Fruit fly (Drosophila melanogaster) whole organism, wandering third instar larva: ENCODE data around the gene CG43092.

ENCODE experiments used
- Abd-B ChIP-seq: fragments of >200 bp; optimal IDR thresholded peaks from 2 replicates; lab custom pipeline; 2017; ENCODE audit warnings: missing biosample characterization, missing genetic modification characterization
- CG32264 ChIP-seq: fragments of 200-800 bp; sonication (Bioruptor generic); optimal IDR thresholded peaks from 2 replicates; lab custom pipeline; 2016; ENCODE audit warnings: missing biosample characterization, missing genetic modification characterization
- CG9705 ChIP-seq: fragments of 200-800 bp; sonication (Bioruptor generic); optimal IDR thresholded peaks from 2 replicates; lab custom pipeline; 2018; ENCODE audit warnings: missing biosample characterization, mild to moderate bottlenecking, missing genetic modification characterization
- Dfd ChIP-seq: fragments of >200 bp; optimal IDR thresholded peaks from 2 replicates; lab custom pipeline; 2017; ENCODE audit warnings: missing biosample characterization, missing genetic modification characterization
- GATAd ChIP-seq: sonication (Bioruptor generic); optimal IDR thresholded peaks from 2 replicates; lab custom pipeline; 2016; ENCODE audit warnings: missing biosample characterization, missing genetic modification characterization
- HLH106 ChIP-seq: fragments of 200-800 bp; optimal IDR thresholded peaks from 3 replicates; lab custom pipeline; 2019; ENCODE audit warnings: missing biosample characterization, mild to moderate bottlenecking, missing genetic modification characterization, moderate library complexity
- Hnf4 ChIP-seq: fragments of 200-800 bp; sonication (Bioruptor generic); optimal IDR thresholded peaks from 2 replicates; lab custom pipeline; 2016; ENCODE audit warnings: missing biosample characterization, mild to moderate bottlenecking, missing genetic modification characterization
- Hr78 ChIP-seq: fragments of >200 bp; optimal IDR thresholded peaks from 2 replicates; lab custom pipeline; 2017; ENCODE audit warnings: missing biosample characterization, missing genetic modification characterization
- Hr83 ChIP-seq: fragments of 200-300 bp; sonication (Bioruptor generic); optimal IDR thresholded peaks from 2 replicates; lab custom pipeline; 2016; ENCODE audit warnings: missing biosample characterization, mild to moderate bottlenecking, missing genetic modification characterization, moderate library complexity; ENCODE audit not compliant: poor library complexity, severe bottlenecking
- Jra ChIP-seq: sonication (Bioruptor generic); optimal IDR thresholded peaks from 2 replicates; lab custom pipeline; 2016; ENCODE audit warnings: missing biosample characterization, missing genetic modification characterization
- Mio ChIP-seq: sonication (Bioruptor generic); optimal IDR thresholded peaks from 2 replicates; lab custom pipeline; 2016; ENCODE audit warnings: missing biosample characterization, missing genetic modification characterization
- Myc ChIP-seq: fragments of >200 bp; optimal IDR thresholded peaks from 2 replicates; lab custom pipeline; 2017
- N ChIP-seq: fragments of >200 bp; optimal IDR thresholded peaks from 2 replicates; lab custom pipeline; 2018; ENCODE audit warnings: missing biosample characterization, missing external identifiers, missing genetic modification characterization
- OdsH ChIP-seq: fragments of 200-800 bp; sonication (Bioruptor generic); optimal IDR thresholded peaks from 2 replicates; lab custom pipeline; 2016; ENCODE audit warnings: missing biosample characterization, mild to moderate bottlenecking, missing genetic modification characterization
- Rel ChIP-seq, 2 experiments: fragments of 200-800 bp; sonication (Bioruptor generic) in 1 of 2; optimal IDR thresholded peaks; 2 replicates in 1 of 2; 3 replicates in 1 of 2; lab custom pipeline; 2016 to 2019; ENCODE audit warnings: mild to moderate bottlenecking in 2 of 2, missing biosample characterization in 2 of 2, missing genetic modification characterization in 2 of 2, moderate library complexity in 1 of 2
- Vsx2 ChIP-seq: fragments of 200-300, 225-300 bp; sonication (Bioruptor generic); optimal IDR thresholded peaks from 2 replicates; lab custom pipeline; 2018; ENCODE audit warnings: missing biosample characterization, missing genetic modification characterization; ENCODE audit not compliant: partially characterized antibody
- br ChIP-seq: fragments of 200-800 bp; sonication (Bioruptor generic); optimal IDR thresholded peaks from 2 replicates; lab custom pipeline; 2016; ENCODE audit warnings: missing biosample characterization, missing genetic modification characterization
- dl ChIP-seq, 2 experiments: fragments of 175-275, 200-275 bp in 1 of 2; fragments of 200-275 bp in 1 of 2; sonication (Bioruptor generic); optimal IDR thresholded peaks; lab custom pipeline; 2018; ENCODE audit warnings: mild to moderate bottlenecking in 2 of 2, missing biosample characterization in 2 of 2, missing genetic modification characterization in 2 of 2, moderate library complexity in 2 of 2; ENCODE audit not compliant: partially characterized antibody in 2 of 2, insufficient read depth in 1 of 2
- dsf ChIP-seq: sonication (Bioruptor generic); optimal IDR thresholded peaks from 2 replicates; lab custom pipeline; 2016; ENCODE audit warnings: missing biosample characterization, missing genetic modification characterization, borderline replicate concordance
- foxo ChIP-seq, 2 experiments: fragments of 200-800 bp; sonication (Bioruptor generic); optimal IDR thresholded peaks; 2 replicates in 1 of 2; 3 replicates in 1 of 2; lab custom pipeline; 2016 to 2017; ENCODE audit warnings: missing biosample characterization in 2 of 2, missing genetic modification characterization in 2 of 2
- fru ChIP-seq: fragments of 200-800 bp; sonication (Bioruptor generic); optimal IDR thresholded peaks from 3 replicates; lab custom pipeline; 2016; ENCODE audit warnings: missing biosample characterization, mild to moderate bottlenecking, missing genetic modification characterization
- h ChIP-seq: fragments of 200-800 bp; sonication (Bioruptor generic); optimal IDR thresholded peaks from 3 replicates; lab custom pipeline; 2016; ENCODE audit warnings: missing biosample characterization, mild to moderate bottlenecking, missing genetic modification characterization
- pan ChIP-seq: fragments of >200 bp; optimal IDR thresholded peaks from 2 replicates; lab custom pipeline; 2017
- psq ChIP-seq: fragments of 200-800 bp; sonication (Bioruptor generic); optimal IDR thresholded peaks from 3 replicates; lab custom pipeline; 2017; ENCODE audit warnings: missing biosample characterization, mild to moderate bottlenecking, missing genetic modification characterization, moderate library complexity
- rgr ChIP-seq: fragments of 200-800 bp; sonication (Bioruptor generic); optimal IDR thresholded peaks from 3 replicates; lab custom pipeline; 2016; ENCODE audit warnings: missing biosample characterization, mild to moderate bottlenecking, missing genetic modification characterization
- sage ChIP-seq: fragments of 200-800 bp; sonication (Bioruptor generic); optimal IDR thresholded peaks from 2 replicates; lab custom pipeline; 2016; ENCODE audit warnings: missing biosample characterization, mild to moderate bottlenecking, missing genetic modification characterization
- sv ChIP-seq: fragments of 200-800 bp; sonication (Bioruptor generic); optimal IDR thresholded peaks from 3 replicates; lab custom pipeline; 2016; ENCODE audit warnings: missing biosample characterization, missing genetic modification characterization
- tai ChIP-seq: sonication (Bioruptor generic); optimal IDR thresholded peaks from 2 replicates; lab custom pipeline; 2016; ENCODE audit warnings: missing biosample characterization, missing genetic modification characterization
- usp ChIP-seq: fragments of >200 bp; optimal IDR thresholded peaks from 2 replicates; lab custom pipeline; 2017; ENCODE audit warnings: missing biosample characterization, missing genetic modification characterization
- woc ChIP-seq: sonication (Bioruptor generic); optimal IDR thresholded peaks from 2 replicates; lab custom pipeline; 2016; ENCODE audit warnings: missing biosample characterization, mild to moderate bottlenecking, missing genetic modification characterization

Gene CG43092

DNA sequence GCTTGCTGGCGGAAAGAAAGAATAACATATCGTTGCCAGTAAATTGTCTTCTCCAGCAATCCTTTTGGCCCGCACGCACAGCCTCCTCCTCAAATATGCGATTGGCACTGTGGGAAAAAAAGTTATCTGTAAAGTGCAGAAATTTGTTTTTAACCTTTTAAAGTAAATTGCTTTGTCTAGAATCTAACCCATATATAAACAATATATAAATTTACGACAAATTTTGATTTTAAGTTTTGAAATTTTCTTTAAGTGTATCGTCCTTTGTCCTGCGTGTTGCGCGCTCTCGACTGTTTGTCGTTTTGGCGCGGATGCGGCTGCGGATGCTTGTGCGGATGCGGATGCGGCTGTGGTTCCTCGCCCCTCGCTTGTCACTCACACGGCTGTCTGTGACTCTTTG is 37.7 kb upstream of the CG43092 start:
- no peak for TF ChIP-seq Myc
- TF ChIP-seq CG9705 (GFP tag; lab: Kevin White, UChicago): no peak
- TF ChIP-seq br (GFP tag; lab: Kevin White, UChicago): no peak
- TF ChIP-seq Mio: no peak
- no peak for TF ChIP-seq woc (GFP tag; lab: Kevin White, UChicago)
- TF ChIP-seq sage (GFP tag; lab: Kevin White, UChicago): no peak
- TF ChIP-seq Jra (GFP tag; lab: Kevin White, UChicago): no peak
- TF ChIP-seq N: no peak
- no peak for TF ChIP-seq usp (GFP tag; lab: Kevin White, UChicago)
- no peak for TF ChIP-seq pan (lab: Kevin White, UChicago)
- no peak for TF ChIP-seq dl (GFP tag; optimal IDR thresholded peaks at IDR 0.05; lab: Kevin White, UChicago; ENCODE audit: insufficient read depth in 1 of 2, partially characterized antibody in 2 of 2)
- no peak for TF ChIP-seq psq (GFP tag; lab: Kevin White, UChicago)
- no peak for TF ChIP-seq foxo (GFP tag; optimal IDR thresholded peaks at IDR 0.05; lab: Kevin White, UChicago)
- no peak for TF ChIP-seq Hnf4 (GFP tag; lab: Kevin White, UChicago)
- TF ChIP-seq dsf: no peak

DNA sequence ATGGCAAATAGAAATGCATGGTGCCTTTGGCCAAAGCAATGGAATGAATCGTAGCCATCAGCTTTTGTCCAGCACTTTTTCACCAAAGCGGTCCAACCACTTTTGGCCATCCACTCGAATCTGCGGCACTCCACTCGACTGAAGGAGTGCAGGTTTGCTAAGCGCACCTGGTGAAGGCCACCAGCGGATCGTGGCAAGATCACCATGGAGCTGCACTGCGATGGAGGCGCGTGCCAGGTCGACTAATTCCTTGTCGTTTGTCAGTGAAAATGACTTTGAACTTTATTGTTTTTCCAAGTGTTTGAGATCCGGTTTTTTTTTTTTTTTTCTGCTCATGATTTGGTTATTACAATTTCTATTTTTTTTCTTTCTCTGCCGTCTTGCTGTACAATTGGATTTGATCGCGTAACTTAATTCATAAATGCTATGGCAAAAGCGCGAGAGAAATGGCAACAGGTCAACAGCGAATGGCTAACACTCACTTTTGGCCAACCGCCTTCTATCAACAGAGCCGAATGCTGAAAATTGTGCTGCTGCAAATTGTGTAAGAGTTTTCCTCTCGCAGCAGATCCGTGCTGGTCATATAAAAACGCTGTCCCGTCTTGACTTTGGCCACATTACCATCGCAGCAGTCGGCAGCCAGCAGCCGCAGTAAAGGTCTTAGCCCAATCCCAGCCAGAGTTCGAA is 34.3 kb upstream of the CG43092 start, which contains the start of gene CG7031:
CG7031 (plus strand) TSS at position 637 of the 687 bp plus-strand sequence.
- TF ChIP-seq Rel (GFP tag; optimal IDR thresholded peaks at IDR 0.05; lab: Kevin White, UChicago) (no peak), Rel (tag; optimal IDR thresholded peaks at IDR 0.05; lab: Kevin White, UChicago) (no peak), Myc (no peak), CG32264 (GFP tag; lab: Kevin White, UChicago) (no peak), fru (GFP tag; lab: Kevin White, UChicago) (no peak), HLH106 (tag; lab: Kevin White, UChicago) (no peak), br (GFP tag; lab: Kevin White, UChicago) (no peak), dsf (no peak), GATAd (GFP tag; lab: Kevin White, UChicago) (no peak), rgr (GFP tag; lab: Kevin White, UChicago) (no peak), pan (lab: Kevin White, UChicago) (no peak), Abd-B (GFP tag; lab: Kevin White, UChicago) (no peak), h (GFP tag; lab: Kevin White, UChicago) (no peak), foxo (GFP tag; optimal IDR thresholded peaks at IDR 0.05; lab: Kevin White, UChicago) (no peak), dl (GFP tag; optimal IDR thresholded peaks at IDR 0.05; lab: Kevin White, UChicago; ENCODE audit: insufficient read depth in 1 of 2, partially characterized antibody in 2 of 2) (no peak), Hr78 (GFP tag; lab: Kevin White, UChicago) (no peak), Hr83 (GFP tag; lab: Kevin White, UChicago) (no peak), woc (GFP tag; lab: Kevin White, UChicago) (no peak), OdsH (GFP tag; lab: Kevin White, UChicago) (no peak), Vsx2 (GFP tag; lab: Kevin White, UChicago) (no peak), usp (GFP tag; lab: Kevin White, UChicago) (no peak)

dm6 chr3R:22793953-22794352 is 24.5 kb upstream of the CG43092 start:
- no peak for TF ChIP-seq woc (GFP tag; lab: Kevin White, UChicago)
- TF ChIP-seq Mio: no peak
- peak; percentile 96 for TF ChIP-seq Myc
- no peak for TF ChIP-seq tai
- no peak for TF ChIP-seq Abd-B (GFP tag; lab: Kevin White, UChicago)

dm6 chr3R:22789106-22789505 is 19.6 kb upstream of the CG43092 start:
- TF ChIP-seq Myc (no peak), dl (GFP tag; optimal IDR thresholded peaks at IDR 0.05; lab: Kevin White, UChicago; ENCODE audit: insufficient read depth in 1 of 2, partially characterized antibody in 2 of 2) (no peak), sv (GFP tag; lab: Kevin White, UChicago) (no peak), rgr (GFP tag; lab: Kevin White, UChicago) (no peak), OdsH (GFP tag; lab: Kevin White, UChicago) (no peak)

DNA sequence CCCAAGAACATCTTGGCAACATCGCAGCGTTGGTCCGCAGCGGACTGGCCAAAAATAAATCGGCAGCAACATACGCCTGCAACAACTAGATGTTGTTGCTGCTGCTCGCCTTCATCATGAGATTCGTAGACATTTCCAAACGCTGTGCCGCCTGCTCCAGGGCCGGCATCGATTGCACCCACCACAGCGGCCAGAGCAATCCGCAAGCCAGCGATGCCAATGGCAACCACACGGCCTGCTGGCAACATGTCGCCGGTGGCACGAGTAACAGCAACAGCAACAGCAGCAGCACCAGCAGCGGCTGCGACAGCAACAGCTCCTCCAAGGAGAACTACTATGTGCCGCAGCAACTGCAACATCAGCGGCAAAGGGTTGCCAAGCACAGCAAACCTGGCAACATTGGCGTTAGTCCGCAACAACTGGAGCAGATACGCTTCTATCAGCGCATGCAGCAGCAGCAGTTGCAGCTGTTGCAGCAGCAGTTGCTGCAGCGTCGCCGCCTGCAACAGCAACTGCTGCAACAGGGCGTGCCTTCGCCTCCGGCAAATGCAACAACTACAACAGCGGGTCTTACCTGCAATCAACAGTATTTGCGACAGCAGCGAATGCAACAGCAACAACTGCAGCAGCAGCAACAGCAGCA is 15.3 kb upstream of the CG43092 start:
- TF ChIP-seq Jra (GFP tag; lab: Kevin White, UChicago) (no peak), Dfd (GFP tag; lab: Kevin White, UChicago) (peak; percentile 20)
